Worm (Caenorhabditis elegans): ENCODE results near the gene her-1.
A peak's percentile ranks its signal among the peaks of the same experiment; 100 is the strongest.

ce11 chrV:9730743-9731706 lies 34.2 kb downstream of the her-1 start:
- peak; percentile 33 for TF ChIP-seq fax-1 (tag; optimal IDR thresholded peaks at IDR 0.05)
- TF ChIP-seq ceh-48 (tag; optimal IDR thresholded peaks at IDR 0.05) = peak; percentile 12
- TF ChIP-seq ceh-34 (tag; optimal IDR thresholded peaks at IDR 0.05) = peak; percentile 95
- TF ChIP-seq rnt-1 (tag; optimal IDR thresholded peaks at IDR 0.05) = peak; percentile 94
- peak; percentile 38 for TF ChIP-seq tbx-7 (tag; optimal IDR thresholded peaks at IDR 0.05)
- TF ChIP-seq ceh-14 (tag; optimal IDR thresholded peaks at IDR 0.05) = peak; percentile 59
- TF ChIP-seq nhr-11 (tag; optimal IDR thresholded peaks at IDR 0.05) = no peak
- peak; percentile 100 for TF ChIP-seq nfya-1 (tag; optimal IDR thresholded peaks at IDR 0.05)
- peak; percentile 52 for TF ChIP-seq sox-4 (tag; optimal IDR thresholded peaks at IDR 0.05)
- peak; percentile 94 for TF ChIP-seq F13H6.1 (tag; optimal IDR thresholded peaks at IDR 0.05)
